Fruit fly (Drosophila melanogaster) whole organism, embryonic: ENCODE data around the gene CG2747.
A peak's percentile ranks its signal among the peaks of the same experiment; 100 is the strongest.

Source experiments
- Antp ChIP-seq: fragments of 200-800 bp; sonication (Bioruptor generic); optimal IDR thresholded peaks from 3 replicates; lab custom pipeline; 2016; ENCODE audit warnings: missing biosample characterization, missing genetic modification characterization
- C15 ChIP-seq: fragments of 200-800 bp; sonication (Bioruptor generic); IDR thresholded peaks from 3 replicates; pipeline ENCODE4 v1.3.6; 2022; ENCODE audit warnings: missing biosample characterization, missing genetic modification characterization
- CG10209 ChIP-seq: fragments of 200-800 bp; sonication (Bioruptor generic); optimal IDR thresholded peaks from 3 replicates; lab custom pipeline; 2017; ENCODE audit warnings: missing biosample characterization, mild to moderate bottlenecking, missing genetic modification characterization, missing genetic modification reagents
- CG11695 ChIP-seq: fragments of 200-800 bp; sonication (Bioruptor generic); IDR thresholded peaks from 3 replicates; pipeline ENCODE4 v1.3.6; 2022; ENCODE audit warnings: missing biosample characterization, missing genetic modification characterization
- CG12104 ChIP-seq: fragments of 200-800 bp; sonication (Bioruptor generic); optimal IDR thresholded peaks from 3 replicates; lab custom pipeline; 2016; ENCODE audit warnings: missing biosample characterization, missing genetic modification characterization
- CG13775 ChIP-seq: fragments of 200-800 bp; sonication (Bioruptor generic); optimal IDR thresholded peaks from 3 replicates; lab custom pipeline; 2017; ENCODE audit warnings: missing biosample characterization, mild to moderate bottlenecking, missing genetic modification characterization
- CG14050 ChIP-seq: fragments of 200-800 bp; sonication (Bioruptor generic); IDR thresholded peaks from 3 replicates; pipeline ENCODE4 v1.3.6; 2022; ENCODE audit warnings: missing biosample characterization, missing genetic modification characterization
- CG18262 ChIP-seq: fragments of 200-800 bp; optimal IDR thresholded peaks from 3 replicates; lab custom pipeline; 2019; ENCODE audit warnings: missing biosample characterization, mild to moderate bottlenecking, missing genetic modification characterization, moderate library complexity
- CG2116 ChIP-seq: fragments of 200-800 bp; sonication (Bioruptor generic); optimal IDR thresholded peaks from 3 replicates; lab custom pipeline; 2018; ENCODE audit warnings: missing biosample characterization, mild to moderate bottlenecking, missing genetic modification characterization
- CG3995 ChIP-seq: fragments of 200-800 bp; sonication (Bioruptor generic); optimal IDR thresholded peaks from 3 replicates; lab custom pipeline; 2016; ENCODE audit warnings: missing biosample characterization, missing genetic modification characterization
- CG6765 ChIP-seq: fragments of 200-800 bp; sonication (Bioruptor generic); optimal IDR thresholded peaks from 3 replicates; lab custom pipeline; 2017; ENCODE audit warnings: missing biosample characterization, mild to moderate bottlenecking, missing genetic modification characterization
- CG6854 ChIP-seq: fragments of 200-800 bp; sonication (Bioruptor generic); optimal IDR thresholded peaks from 3 replicates; lab custom pipeline; 2017; ENCODE audit warnings: missing biosample characterization, mild to moderate bottlenecking, missing genetic modification characterization
- CG7357 ChIP-seq: fragments of 200-800 bp; sonication (Bioruptor generic); IDR thresholded peaks from 3 replicates; pipeline ENCODE4 v1.3.6; 2022; ENCODE audit warnings: missing biosample characterization, missing genetic modification characterization
- CG7372 ChIP-seq: fragments of 200-800 bp; sonication (Bioruptor generic); IDR thresholded peaks from 2 replicates; pipeline ENCODE4 v1.3.6; 2022; ENCODE audit warnings: missing biosample characterization, missing genetic modification characterization
- CG8765 ChIP-seq: fragments of 200-800 bp; sonication (Bioruptor generic); IDR thresholded peaks from 2 replicates; pipeline ENCODE4 v1.3.6; 2022; ENCODE audit warnings: missing biosample characterization, missing genetic modification characterization
- CG8944 ChIP-seq: fragments of 200-800 bp; sonication (Bioruptor generic); optimal IDR thresholded peaks from 3 replicates; lab custom pipeline; 2016; ENCODE audit warnings: missing biosample characterization, missing genetic modification characterization
- Dll ChIP-seq: fragments of 200-800 bp; sonication (Bioruptor generic); IDR thresholded peaks from 4 replicates; pipeline ENCODE4 v1.3.6; 2022; ENCODE audit warnings: missing biosample characterization, missing genetic modification characterization; ENCODE audit not compliant: partially characterized antibody
- Dp ChIP-seq: fragments of 200-800 bp; sonication (Bioruptor generic); optimal IDR thresholded peaks from 2 replicates; lab custom pipeline; 2018; ENCODE audit warnings: missing biosample characterization, mild to moderate bottlenecking, missing genetic modification characterization, moderate library complexity
- HLH3B ChIP-seq: fragments of 200-800 bp; sonication (Bioruptor generic); IDR thresholded peaks from 2 replicates; pipeline ENCODE4 v1.3.6; 2022; ENCODE audit warnings: missing biosample characterization, missing genetic modification characterization
- Max ChIP-seq: fragments of 200-800 bp; sonication (Bioruptor generic); optimal IDR thresholded peaks from 2 replicates; lab custom pipeline; 2016; ENCODE audit warnings: missing biosample characterization, mild to moderate bottlenecking, missing genetic modification characterization
- Meics ChIP-seq: fragments of 200-800 bp; sonication (Bioruptor generic); optimal IDR thresholded peaks from 2 replicates; lab custom pipeline; 2017; ENCODE audit warnings: missing biosample characterization, mild to moderate bottlenecking, missing genetic modification characterization
- NK7.1 ChIP-seq: fragments of 200-800 bp; sonication (Bioruptor generic); optimal IDR thresholded peaks from 3 replicates; lab custom pipeline; 2016; ENCODE audit warnings: missing biosample characterization, missing genetic modification characterization
- Neu2 ChIP-seq: fragments of 200-800 bp; sonication (Bioruptor generic); optimal IDR thresholded peaks from 3 replicates; lab custom pipeline; 2016; ENCODE audit warnings: missing biosample characterization, missing genetic modification characterization, borderline replicate concordance
- Oli ChIP-seq: fragments of 200-800 bp; sonication (Bioruptor generic); optimal IDR thresholded peaks from 2 replicates; lab custom pipeline; 2018; ENCODE audit warnings: missing biosample characterization, mild to moderate bottlenecking, missing genetic modification characterization, moderate library complexity
- Pdp1 ChIP-seq, 2 experiments: fragments of 200-800 bp; sonication (Bioruptor generic); optimal IDR thresholded peaks; 3 replicates each; lab custom pipeline; 2016; ENCODE audit warnings: missing biosample characterization in 2 of 2, missing genetic modification characterization in 2 of 2, mild to moderate bottlenecking in 1 of 2, moderate library complexity in 1 of 2
- Ptx1 ChIP-seq: fragments of 200-800 bp; sonication (Bioruptor generic); IDR thresholded peaks from 2 replicates; pipeline ENCODE4 v1.3.6; 2022; ENCODE audit warnings: missing biosample characterization, missing genetic modification characterization
- Spps ChIP-seq: fragments of 200-800 bp; sonication (Bioruptor generic); optimal IDR thresholded peaks from 2 replicates; lab custom pipeline; 2018; ENCODE audit warnings: missing biosample characterization, mild to moderate bottlenecking, missing genetic modification characterization
- Ssrp ChIP-seq: fragments of 200-800 bp; sonication (Bioruptor generic); optimal IDR thresholded peaks from 2 replicates; lab custom pipeline; 2018; ENCODE audit warnings: missing biosample characterization, mild to moderate bottlenecking, missing genetic modification characterization, moderate library complexity
- al ChIP-seq: fragments of 200-800 bp; sonication (Bioruptor generic); IDR thresholded peaks from 2 replicates; pipeline ENCODE4 v1.3.6; 2022; ENCODE audit warnings: missing biosample characterization, missing genetic modification characterization
- ci ChIP-seq: fragments of 200-800 bp; sonication (Bioruptor generic); IDR thresholded peaks from 3 replicates; pipeline ENCODE4 v1.3.6; 2022; ENCODE audit warnings: missing biosample characterization, missing genetic modification characterization
- crol ChIP-seq: fragments of 200-800 bp; sonication (Bioruptor generic); IDR thresholded peaks from 2 replicates; pipeline ENCODE4 v1.3.6; 2022; ENCODE audit warnings: missing biosample characterization, missing genetic modification characterization
- crp ChIP-seq, 2 experiments: fragments of 200-800 bp; sonication (Bioruptor generic); optimal IDR thresholded peaks; 2 replicates in 1 of 2; 3 replicates in 1 of 2; lab custom pipeline; 2017; ENCODE audit warnings: missing biosample characterization in 2 of 2, missing genetic modification characterization in 2 of 2, mild to moderate bottlenecking in 1 of 2, moderate library complexity in 1 of 2
- fd102C ChIP-seq: fragments of 200-800 bp; sonication (Bioruptor generic); optimal IDR thresholded peaks from 2 replicates; lab custom pipeline; 2018; ENCODE audit warnings: missing biosample characterization, mild to moderate bottlenecking, missing genetic modification characterization, moderate library complexity
- fru ChIP-seq: fragments of >200 bp; optimal IDR thresholded peaks from 2 replicates; lab custom pipeline; 2017
- ftz-f1 ChIP-seq: fragments of 200-800 bp; sonication (Bioruptor generic); optimal IDR thresholded peaks from 2 replicates; lab custom pipeline; 2016; ENCODE audit warnings: missing biosample characterization, missing genetic modification characterization
- gem ChIP-seq: fragments of 200-800 bp; sonication (Bioruptor generic); optimal IDR thresholded peaks from 2 replicates; lab custom pipeline; 2019; ENCODE audit warnings: missing biosample characterization, mild to moderate bottlenecking, missing genetic modification characterization, moderate library complexity
- her ChIP-seq: fragments of 200-800 bp; sonication (Bioruptor generic); optimal IDR thresholded peaks from 2 replicates; lab custom pipeline; 2016; ENCODE audit warnings: missing biosample characterization, missing genetic modification characterization
- klu ChIP-seq: fragments of 200-800 bp; sonication (Bioruptor generic); IDR thresholded peaks from 2 replicates; pipeline ENCODE4 v1.3.6; 2022; ENCODE audit warnings: missing biosample characterization, missing genetic modification characterization
- lbe ChIP-seq: fragments of 200-800 bp; sonication (Bioruptor generic); optimal IDR thresholded peaks from 2 replicates; lab custom pipeline; 2016; ENCODE audit warnings: missing biosample characterization, mild to moderate bottlenecking, missing genetic modification characterization
- nerfin-1 ChIP-seq: fragments of 200-800 bp; sonication (Bioruptor generic); optimal IDR thresholded peaks from 3 replicates; lab custom pipeline; 2019; ENCODE audit warnings: missing biosample characterization, mild to moderate bottlenecking, missing genetic modification characterization, moderate library complexity
- nerfin-2 ChIP-seq: fragments of 200-800 bp; sonication (Bioruptor generic); IDR thresholded peaks from 2 replicates; pipeline ENCODE4 v1.3.6; 2022; ENCODE audit warnings: missing biosample characterization, missing genetic modification characterization; ENCODE audit not compliant: partially characterized antibody
- pb ChIP-seq: fragments of 200-800 bp; sonication (Bioruptor generic); optimal IDR thresholded peaks from 3 replicates; lab custom pipeline; 2016; ENCODE audit warnings: missing biosample characterization, missing genetic modification characterization
- psq ChIP-seq: fragments of 200-800 bp; sonication (Bioruptor generic); optimal IDR thresholded peaks from 2 replicates; lab custom pipeline; 2017; ENCODE audit warnings: missing biosample characterization, missing genetic modification characterization
- ro ChIP-seq: fragments of 200-800 bp; sonication (Bioruptor generic); IDR thresholded peaks from 2 replicates; pipeline ENCODE4 v1.3.6; 2022; ENCODE audit warnings: missing biosample characterization, missing genetic modification characterization
- salm ChIP-seq: fragments of 200-800 bp; sonication (Bioruptor generic); optimal IDR thresholded peaks from 2 replicates; lab custom pipeline; 2018; ENCODE audit warnings: missing biosample characterization, mild to moderate bottlenecking, missing genetic modification characterization
- sima ChIP-seq: fragments of 200-800 bp; sonication (Bioruptor generic); optimal IDR thresholded peaks from 2 replicates; lab custom pipeline; 2016; ENCODE audit warnings: missing biosample characterization, missing genetic modification characterization
- sisA ChIP-seq: fragments of 200-800 bp; sonication (Bioruptor generic); IDR thresholded peaks from 2 replicates; pipeline ENCODE4 v1.3.6; 2022; ENCODE audit warnings: missing biosample characterization, missing genetic modification characterization
- trh ChIP-seq: fragments of 200-800 bp; sonication (Bioruptor generic); optimal IDR thresholded peaks from 2 replicates; lab custom pipeline; 2016; ENCODE audit warnings: missing biosample characterization, missing genetic modification characterization
- ttk ChIP-seq: fragments of 200-800 bp; sonication (Bioruptor generic); IDR thresholded peaks from 2 replicates; pipeline ENCODE4 v2.1.2; 2022; ENCODE audit warnings: missing biosample characterization, missing genetic modification characterization
- twi ChIP-seq: fragments of 200-800 bp; optimal IDR thresholded peaks from 2 replicates; lab custom pipeline; 2019; ENCODE audit warnings: missing biosample characterization, mild to moderate bottlenecking, missing genetic modification characterization, moderate library complexity
- unpg ChIP-seq: fragments of 200-800 bp; sonication (Bioruptor generic); optimal IDR thresholded peaks from 3 replicates; lab custom pipeline; 2018; ENCODE audit warnings: missing biosample characterization, mild to moderate bottlenecking, missing genetic modification characterization, moderate library complexity

The CG2747 gene

DNA sequence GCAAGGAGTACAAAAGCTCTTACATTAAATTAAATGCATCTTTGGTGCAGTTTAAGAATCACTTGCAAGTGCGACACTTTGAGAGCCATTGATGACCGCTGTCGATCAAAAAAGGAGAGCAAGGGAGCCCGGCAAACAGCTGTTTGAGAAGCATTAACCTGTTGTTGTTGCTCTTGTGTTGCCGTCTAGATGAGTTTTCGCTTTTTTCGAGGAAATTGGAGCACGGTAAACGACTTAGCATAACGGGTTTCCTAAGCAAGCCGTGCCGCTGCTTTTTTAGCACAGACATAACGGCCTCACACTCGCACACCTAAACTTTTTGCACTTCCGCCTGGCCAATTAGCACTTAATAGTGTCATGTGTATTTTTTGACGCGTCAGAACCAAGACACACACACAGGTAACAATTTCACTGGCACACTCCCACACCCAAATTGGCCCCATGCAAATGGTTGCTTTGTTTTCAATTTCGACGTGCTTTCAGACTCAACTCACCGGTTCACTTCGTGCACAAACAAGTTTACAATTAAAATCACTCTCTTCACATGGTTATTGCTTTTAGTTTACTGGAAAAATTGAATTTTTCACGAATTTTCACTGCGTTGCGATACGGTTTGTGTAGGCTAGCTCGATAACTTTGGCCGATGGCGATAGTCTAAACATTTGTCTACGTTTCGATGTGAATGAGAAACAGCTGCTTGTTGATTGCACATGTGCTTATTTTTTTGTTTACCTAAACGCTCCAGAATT, at the start of gene CG2747, which contains the start of gene CG10903:
CG2747 (minus strand) TSS at position 640 of the 749 bp plus-strand sequence.
CG10903 (plus strand) TSS at position 261 of the 749 bp plus-strand sequence.
- TF ChIP-seq CG2116 (GFP tag; lab: Kevin White, UChicago) (peak; percentile 61), trh (GFP tag; lab: Kevin White, UChicago) (no peak), CG8944 (no peak), Spps (tag; lab: Kevin White, UChicago) (no peak), CG7372 (GFP tag; lab: Robert Waterston, UW) (no peak), Ptx1 (GFP tag; lab: Robert Waterston, UW) (no peak), CG3995 (peak; percentile 45), her (GFP tag; lab: Kevin White, UChicago) (no peak), gem (no peak), CG11695 (GFP tag; lab: Robert Waterston, UW) (no peak), Antp (no peak), Max (GFP tag; lab: Kevin White, UChicago) (peak; percentile 63), Dp (GFP tag; lab: Kevin White, UChicago) (peak; percentile 0), sisA (GFP tag; lab: Robert Waterston, UW) (no peak), fd102C (no peak), twi (tag; lab: Kevin White, UChicago) (peak; percentile 45), crp (GFP tag; optimal IDR thresholded peaks at IDR 0.05; lab: Kevin White, UChicago) (peak; percentile 66 to 94), unpg (no peak), al (GFP tag; lab: Robert Waterston, UW) (no peak), fru (lab: Kevin White, UChicago) (no peak), HLH3B (GFP tag; lab: Robert Waterston, UW) (no peak), CG10209 (GFP tag; lab: Kevin White, UChicago) (no peak), ci (GFP tag; lab: Robert Waterston, UW) (no peak), Dll (GFP tag; lab: Robert Waterston, UW) (peak; percentile 73), sima (GFP tag; lab: Kevin White, UChicago) (no peak), crol (GFP tag; lab: Robert Waterston, UW) (no peak), lbe (no peak), ttk (GFP tag; lab: Robert Waterston, UW) (no peak), Oli (tag; lab: Kevin White, UChicago) (no peak), klu (peak; percentile 40; the same call in 1 of the 2 replicates), nerfin-1 (tag; lab: Kevin White, UChicago) (peak; percentile 13), Meics (no peak), CG6854 (GFP tag; lab: Kevin White, UChicago) (peak; percentile 49), CG18262 (tag; lab: Kevin White, UChicago) (peak; percentile 8), CG14050 (no peak), nerfin-2 (GFP tag; lab: Robert Waterston, UW) (peak; percentile 16; the same call in 1 of the 2 replicates), pb (GFP tag; lab: Kevin White, UChicago) (no peak), ftz-f1 (GFP tag; lab: Kevin White, UChicago) (peak; percentile 24), CG6765 (GFP tag; lab: Kevin White, UChicago) (no peak), Neu2 (GFP tag; lab: Kevin White, UChicago) (no peak), NK7.1 (GFP tag; lab: Kevin White, UChicago) (no peak), ro (no peak), CG13775 (GFP tag; lab: Kevin White, UChicago) (no peak), Pdp1 (GFP tag; optimal IDR thresholded peaks at IDR 0.05; lab: Kevin White, UChicago) (peak in 1 of 2 experiments; percentile 43), CG8765 (GFP tag; lab: Robert Waterston, UW) (no peak), CG7357 (no peak), CG12104 (GFP tag; lab: Kevin White, UChicago) (no peak), psq (no peak), Ssrp (tag; lab: Kevin White, UChicago) (no peak), C15 (no peak), salm (no peak)
